Worm (Caenorhabditis elegans) whole organism, young adult: ENCODE data around the gene ecps-1.

ENCODE experiments used
- B0019.2 ChIP-seq: fragments of 200-800 bp; sonication (Bioruptor generic); conservative IDR thresholded peaks from 2 replicates; pipeline ENCODE4 v1.3.6; 2022; ENCODE audit warnings: missing genetic modification reagents, missing genetic modification characterization, missing compliant biosample characterization
- B0035.1 ChIP-seq: sonication (generic microtip); optimal IDR thresholded peaks from 2 replicates; lab custom pipeline; 2016; ENCODE audit warnings: missing genetic modification characterization, mild to moderate bottlenecking, missing compliant biosample characterization, missing genotype, missing genetic modification reagents
- B0261.1 ChIP-seq: sonication (generic microtip); optimal IDR thresholded peaks from 2 replicates; lab custom pipeline; 2016; ENCODE audit warnings: mild to moderate bottlenecking, missing genetic modification characterization, moderate library complexity, missing compliant biosample characterization
- C06A6.2 ChIP-seq: fragments of 200-800 bp; sonication (Bioruptor generic); conservative IDR thresholded peaks from 2 replicates; pipeline ENCODE4 v1.3.6; 2022; ENCODE audit warnings: missing genetic modification characterization, missing compliant biosample characterization
- F33H1.4 ChIP-seq: fragments of 200-800 bp; sonication (Bioruptor generic); IDR thresholded peaks from 2 replicates; pipeline ENCODE4 v1.3.6; 2022; ENCODE audit warnings: missing genetic modification reagents, missing genetic modification characterization, missing compliant biosample characterization
- F39B2.1 ChIP-seq: fragments of 200-800 bp; sonication (Bioruptor generic); IDR thresholded peaks from 2 replicates; pipeline ENCODE4 v1.3.6; 2022; ENCODE audit warnings: missing genetic modification reagents, missing genetic modification characterization, missing compliant biosample characterization
- K11D2.4 ChIP-seq: fragments of 200-800 bp; sonication (Bioruptor generic); IDR thresholded peaks from 2 replicates; pipeline ENCODE4 v1.3.6; 2022; ENCODE audit warnings: missing genetic modification reagents, missing genetic modification characterization, missing compliant biosample characterization
- T07F8.4 ChIP-seq: sonication (generic microtip); optimal IDR thresholded peaks from 2 replicates; lab custom pipeline; 2016; ENCODE audit warnings: mild to moderate bottlenecking, missing genetic modification characterization, moderate library complexity, missing compliant biosample characterization
- Y53G8AR.9 ChIP-seq: fragments of 200-800 bp; sonication (Bioruptor generic); conservative IDR thresholded peaks from 2 replicates; pipeline ENCODE4 v1.3.6; 2022; ENCODE audit warnings: missing genetic modification reagents, missing genetic modification characterization, missing compliant biosample characterization
- Y67H2A.10 ChIP-seq: fragments of 200-800 bp; sonication (Bioruptor generic); conservative IDR thresholded peaks from 2 replicates; pipeline ENCODE4 v1.3.6; 2022; ENCODE audit warnings: missing genetic modification reagents, missing genetic modification characterization, missing compliant biosample characterization
- akir-1 ChIP-seq: fragments of 200-800 bp; sonication (Bioruptor generic); optimal IDR thresholded peaks from 2 replicates; lab custom pipeline; 2018; ENCODE audit warnings: mild to moderate bottlenecking, missing genetic modification characterization, moderate library complexity, missing compliant biosample characterization
- aptf-2 ChIP-seq: fragments of 200-800 bp; sonication (Bioruptor generic); conservative IDR thresholded peaks from 2 replicates; pipeline ENCODE4 v1.3.6; 2022; ENCODE audit warnings: missing genetic modification reagents, missing genetic modification characterization, missing compliant biosample characterization
- aptf-3 ChIP-seq: fragments of 200-800 bp; sonication (Bioruptor generic); IDR thresholded peaks from 2 replicates; pipeline ENCODE4 v1.3.6; 2022; ENCODE audit warnings: missing genetic modification characterization, missing compliant biosample characterization
- atf-7 ChIP-seq: sonication (generic microtip); optimal IDR thresholded peaks from 2 replicates; lab custom pipeline; 2017; ENCODE audit warnings: mild to moderate bottlenecking, missing genetic modification characterization, missing compliant biosample characterization
- attf-3 ChIP-seq: fragments of 200-800 bp; sonication (Bioruptor generic); conservative IDR thresholded peaks from 2 replicates; pipeline ENCODE4 v1.3.6; 2022; ENCODE audit warnings: missing genetic modification reagents, missing genetic modification characterization, missing compliant biosample characterization
- cebp-1 ChIP-seq, 2 experiments: fragments of 200-800 bp in 1 of 2; sonication (Bioruptor generic) in 1 of 2; sonication (generic microtip) in 1 of 2; IDR thresholded peaks in 1 of 2; optimal IDR thresholded peaks in 1 of 2; 2 replicates each; pipeline versions ENCODE4 v1.3.6 to Lab custom; 2017 to 2022; ENCODE audit warnings: missing compliant biosample characterization in 2 of 2, missing genetic modification characterization in 2 of 2, mild to moderate bottlenecking in 1 of 2, missing genetic modification reagents in 1 of 2, moderate library complexity in 1 of 2
- ceh-100 ChIP-seq: fragments of 200-800 bp; sonication (Bioruptor generic); IDR thresholded peaks from 2 replicates; pipeline ENCODE4 v1.3.6; 2022; ENCODE audit warnings: missing genetic modification reagents, missing genetic modification characterization, missing compliant biosample characterization
- ceh-79 ChIP-seq: sonication (generic microtip); optimal IDR thresholded peaks from 2 replicates; lab custom pipeline; 2017; ENCODE audit warnings: mild to moderate bottlenecking, missing genetic modification characterization, missing compliant biosample characterization
- chd-7 ChIP-seq: sonication (generic microtip); optimal IDR thresholded peaks from 2 replicates; lab custom pipeline; 2016; ENCODE audit warnings: mild to moderate bottlenecking, missing genetic modification characterization, moderate library complexity, missing compliant biosample characterization
- dpl-1 ChIP-seq: fragments of 150-350 bp; optimal IDR thresholded peaks from 2 replicates; lab custom pipeline; 2014; ENCODE audit warnings: missing biosample characterization, missing genetic modification reagents, missing genetic modification characterization
- egl-44 ChIP-seq: fragments of 200-800 bp; sonication (Bioruptor generic); IDR thresholded peaks from 2 replicates; pipeline ENCODE4 v1.3.6; 2022; ENCODE audit warnings: missing genetic modification reagents, missing genetic modification characterization, missing compliant biosample characterization
- ekl-4 ChIP-seq: fragments of 200-800 bp; sonication (Bioruptor generic); IDR thresholded peaks from 2 replicates; pipeline ENCODE4 v1.3.6; 2022; ENCODE audit warnings: missing genetic modification reagents, missing genetic modification characterization, missing compliant biosample characterization
- ets-4 ChIP-seq: fragments of 200-800 bp; sonication (Bioruptor generic); optimal IDR thresholded peaks from 2 replicates; lab custom pipeline; 2018; ENCODE audit warnings: mild to moderate bottlenecking, missing genetic modification characterization, missing compliant biosample characterization
- hsf-1 ChIP-seq: fragments of 200-800 bp; sonication (Bioruptor generic); IDR thresholded peaks from 2 replicates; pipeline ENCODE4 v1.3.6; 2022; ENCODE audit warnings: missing genetic modification reagents, missing genetic modification characterization, missing compliant biosample characterization
- lag-1 ChIP-seq: fragments of 200-800 bp; sonication (Bioruptor generic); IDR thresholded peaks from 2 replicates; pipeline ENCODE4 v1.3.6; 2022; ENCODE audit warnings: missing genetic modification reagents, missing genetic modification characterization, missing compliant biosample characterization
- let-607 ChIP-seq, 2 experiments: fragments of 200-800 bp in 1 of 2; sonication (Bioruptor generic) in 1 of 2; sonication (generic microtip) in 1 of 2; optimal IDR thresholded peaks; 2 replicates each; lab custom pipeline; 2016 to 2018; ENCODE audit warnings: mild to moderate bottlenecking in 2 of 2, missing compliant biosample characterization in 2 of 2, missing genetic modification characterization in 2 of 2, moderate library complexity in 2 of 2, missing genotype in 1 of 2
- lin-26 ChIP-seq: fragments of 200-800 bp; sonication (Bioruptor generic); IDR thresholded peaks from 2 replicates; pipeline ENCODE4 v1.3.6; 2022; ENCODE audit warnings: missing genetic modification reagents, missing genetic modification characterization, missing compliant biosample characterization
- lin-35 ChIP-seq, 3 experiments: fragments of 150-350 bp in 2 of 3; sonication (generic microtip) in 1 of 3; optimal IDR thresholded peaks; 2 replicates each; lab custom pipeline; 2014 to 2018; ENCODE audit warnings: missing biosample characterization in 3 of 3, missing genetic modification characterization in 3 of 3, missing genetic modification reagents in 3 of 3
- lin-40 ChIP-seq: sonication (generic microtip); optimal IDR thresholded peaks from 2 replicates; lab custom pipeline; 2016; ENCODE audit warnings: missing genetic modification characterization, mild to moderate bottlenecking, missing compliant biosample characterization, missing genotype, missing genetic modification reagents
- lin-54 ChIP-seq: fragments of 200-800 bp; sonication (Bioruptor generic); optimal IDR thresholded peaks from 2 replicates; lab custom pipeline; 2018; ENCODE audit warnings: mild to moderate bottlenecking, missing genetic modification characterization, missing compliant biosample characterization
- lir-1 ChIP-seq: fragments of 200-800 bp; sonication (Bioruptor generic); conservative IDR thresholded peaks from 2 replicates; pipeline ENCODE4 v1.3.6; 2022; ENCODE audit warnings: missing genetic modification reagents, missing genetic modification characterization, missing compliant biosample characterization
- lsl-1 ChIP-seq: fragments of 200-800 bp; sonication (Bioruptor generic); optimal IDR thresholded peaks from 2 replicates; lab custom pipeline; 2018; ENCODE audit warnings: mild to moderate bottlenecking, missing genetic modification characterization, moderate library complexity, missing compliant biosample characterization
- mcd-1 ChIP-seq: fragments of 200-800 bp; sonication (Bioruptor generic); IDR thresholded peaks from 2 replicates; pipeline ENCODE4 v1.3.6; 2022; ENCODE audit warnings: missing genetic modification reagents, missing genetic modification characterization, missing compliant biosample characterization
- mel-28 ChIP-seq: sonication (generic microtip); optimal IDR thresholded peaks from 2 replicates; lab custom pipeline; 2016; ENCODE audit warnings: borderline replicate concordance, mild to moderate bottlenecking, missing genetic modification characterization, missing compliant biosample characterization
- mes-4 ChIP-seq: sonication (generic microtip); optimal IDR thresholded peaks from 2 replicates; lab custom pipeline; 2016; ENCODE audit warnings: missing genotype, missing genetic modification characterization, missing compliant biosample characterization
- mxl-1 ChIP-seq: sonication (generic microtip); optimal IDR thresholded peaks from 2 replicates; lab custom pipeline; 2016; ENCODE audit warnings: missing genetic modification characterization, missing compliant biosample characterization
- nfyb-1 ChIP-seq: fragments of 200-800 bp; sonication (Bioruptor generic); IDR thresholded peaks from 2 replicates; pipeline ENCODE4 v1.3.6; 2022; ENCODE audit warnings: missing genetic modification reagents, missing genetic modification characterization, missing compliant biosample characterization
- nhr-90 ChIP-seq: sonication (generic microtip); optimal IDR thresholded peaks from 2 replicates; lab custom pipeline; 2016; ENCODE audit warnings: missing genotype, mild to moderate bottlenecking, missing genetic modification characterization, missing compliant biosample characterization
- pbrm-1 ChIP-seq: fragments of 200-800 bp; sonication (Bioruptor generic); IDR thresholded peaks from 2 replicates; pipeline ENCODE4 v1.3.6; 2022; ENCODE audit warnings: missing genetic modification reagents, missing genetic modification characterization, missing compliant biosample characterization
- pha-4 ChIP-seq: fragments of 150-350 bp; sonication (generic microtip); optimal IDR thresholded peaks from 2 replicates; lab custom pipeline; 2014; ENCODE audit warnings: missing biosample characterization, missing genetic modification reagents, missing genetic modification characterization
- repo-1 ChIP-seq: sonication (generic microtip); optimal IDR thresholded peaks from 2 replicates; lab custom pipeline; 2017; ENCODE audit warnings: mild to moderate bottlenecking, missing genetic modification characterization, missing compliant biosample characterization
- sdz-38 ChIP-seq: sonication (generic microtip); optimal IDR thresholded peaks from 2 replicates; lab custom pipeline; 2016; ENCODE audit warnings: missing genotype, missing genetic modification characterization, missing compliant biosample characterization
- sea-2 ChIP-seq: fragments of 200-800 bp; sonication (Bioruptor generic); IDR thresholded peaks from 2 replicates; pipeline ENCODE4 v1.3.6; 2022; ENCODE audit warnings: missing genetic modification characterization, missing compliant biosample characterization
- tbp1 ChIP-seq: fragments of 200-800 bp; sonication (Bioruptor generic); optimal IDR thresholded peaks from 2 replicates; lab custom pipeline; 2018; ENCODE audit warnings: mild to moderate bottlenecking, missing genetic modification characterization, missing compliant biosample characterization
- tlf-1 ChIP-seq: fragments of 200-800 bp; sonication (Bioruptor generic); optimal IDR thresholded peaks from 2 replicates; lab custom pipeline; 2018; ENCODE audit warnings: mild to moderate bottlenecking, missing genetic modification characterization, missing compliant biosample characterization
- unc-62 ChIP-seq: fragments of 150-350 bp; optimal IDR thresholded peaks from 2 replicates; lab custom pipeline; 2014; ENCODE audit warnings: missing biosample characterization, missing genetic modification reagents, missing genetic modification characterization

Gene ecps-1

ce11 chrIII:10415822-10416221, 44.5 kb downstream of the ecps-1 start, which contains the start of gene ymel-1 (continued):
- TF ChIP-seq nfyb-1 (GFP tag; lab: Robert Waterston, UW), result peak; percentile 58; the same call in 1 of the 2 replicates
- TF ChIP-seq repo-1 (tag; lab: Kevin White, UChicago), result no peak
- TF ChIP-seq lag-1, result no peak
- TF ChIP-seq mcd-1 (GFP tag; lab: Robert Waterston, UW), result peak; percentile 88
- no peak for TF ChIP-seq aptf-3 (GFP tag; lab: Robert Waterston, UW)
- peak in 1 of 3 experiments; percentile 42 for TF ChIP-seq lin-35 (GFP tag; optimal IDR thresholded peaks at IDR 0.05; lab: Kevin White, UChicago)
- peak; percentile 20 for TF ChIP-seq lin-40
- peak; percentile 19 for TF ChIP-seq nhr-90 (tag; lab: Kevin White, UChicago)
- TF ChIP-seq pbrm-1 (GFP tag; lab: Robert Waterston, UW), result peak; percentile 32; the same call in 1 of the 2 replicates
- no peak for TF ChIP-seq lir-1 (GFP tag; lab: Robert Waterston, UW)
- TF ChIP-seq cebp-1 (GFP tag; IDR thresholded peaks at IDR 0.05; lab: Robert Waterston, UW), result no peak
- peak; percentile 55 for TF ChIP-seq cebp-1 (tag; optimal IDR thresholded peaks at IDR 0.05; lab: Kevin White, UChicago)
- TF ChIP-seq let-607 (tag; optimal IDR thresholded peaks at IDR 0.05; lab: Kevin White, UChicago), result peak in 1 of 2 experiments; percentile 40
- TF ChIP-seq mel-28 (tag; lab: Kevin White, UChicago), result no peak
- TF ChIP-seq F33H1.4, result 0 out of 2 replicates have a peak, but pooled peaks have one; percentile 9
- TF ChIP-seq tbp1, result peak; percentile 4
- no peak for TF ChIP-seq T07F8.4 (tag; lab: Kevin White, UChicago)
- TF ChIP-seq atf-7 (tag; lab: Kevin White, UChicago), result no peak
- TF ChIP-seq aptf-2, result 0 out of 2 replicates have a peak, but pooled peaks have one; percentile 27
- no peak for TF ChIP-seq lin-26 (GFP tag; lab: Robert Waterston, UW)
- no peak for TF ChIP-seq ekl-4 (GFP tag; lab: Robert Waterston, UW)
- no peak for TF ChIP-seq tlf-1 (GFP tag; lab: Kevin White, UChicago)
- no peak for TF ChIP-seq B0261.1 (tag; lab: Kevin White, UChicago)

- no peak for TF ChIP-seq mes-4 (tag; lab: Kevin White, UChicago)
- peak; percentile 90 for TF ChIP-seq lsl-1 (GFP tag; lab: Kevin White, UChicago)
- TF ChIP-seq akir-1, result no peak
- TF ChIP-seq sdz-38 (tag; lab: Kevin White, UChicago), result no peak
- TF ChIP-seq lin-40, result peak; percentile 97
- TF ChIP-seq tlf-1 (GFP tag; lab: Kevin White, UChicago), result peak; percentile 96
- no peak; the same call in 1 of the 2 replicates for TF ChIP-seq attf-3 (GFP tag; lab: Robert Waterston, UW)
- peak; percentile 71; the same call in 1 of the 2 replicates for TF ChIP-seq sea-2 (GFP tag; lab: Robert Waterston, UW)
- peak; percentile 97 for TF ChIP-seq pbrm-1 (GFP tag; lab: Robert Waterston, UW)
- peak; percentile 97 for TF ChIP-seq B0019.2 (GFP tag; lab: Robert Waterston, UW)
- TF ChIP-seq pha-4 (tag; lab: Kevin White, UChicago), result peak; percentile 76
- TF ChIP-seq unc-62 (GFP tag; lab: Kevin White, UChicago), result no peak
- peak; percentile 84 for TF ChIP-seq hsf-1 (GFP tag; lab: Robert Waterston, UW)
- no peak for TF ChIP-seq F39B2.1 (GFP tag; lab: Robert Waterston, UW)
- no peak for TF ChIP-seq nhr-90 (tag; lab: Kevin White, UChicago)
- no peak for TF ChIP-seq ets-4 (GFP tag; lab: Kevin White, UChicago)
- TF ChIP-seq lin-54 (GFP tag; lab: Kevin White, UChicago), result peak; percentile 96
- TF ChIP-seq B0035.1, result peak; percentile 68
- TF ChIP-seq egl-44 (GFP tag; lab: Robert Waterston, UW), result peak; percentile 53; the same call in 1 of the 2 replicates
- peak; percentile 90 for TF ChIP-seq chd-7 (tag; lab: Kevin White, UChicago)
- peak; percentile 96 for TF ChIP-seq Y53G8AR.9 (GFP tag; lab: Robert Waterston, UW)
- TF ChIP-seq mxl-1 (tag; lab: Kevin White, UChicago), result no peak
- 0 out of 2 replicates have a peak, but pooled peaks have one; percentile 57 for TF ChIP-seq Y67H2A.10 (GFP tag; lab: Robert Waterston, UW)
- peak; percentile 75 for TF ChIP-seq tbp1
- peak; percentile 94 for TF ChIP-seq K11D2.4 (GFP tag; lab: Robert Waterston, UW)
- TF ChIP-seq aptf-2, result peak; percentile 54
- TF ChIP-seq dpl-1 (GFP tag; lab: Kevin White, UChicago), result peak; percentile 87
- peak; percentile 89 for TF ChIP-seq C06A6.2 (GFP tag; lab: Robert Waterston, UW)
- peak; percentile 88 for TF ChIP-seq ceh-100 (GFP tag; lab: Robert Waterston, UW)
- TF ChIP-seq ceh-79 (tag; lab: Kevin White, UChicago), result no peak
These were observed 53.1 kb downstream of the ecps-1 start, which contains the start of gene hat-1 for ce11 chrIII:10407198-10407663. TSS of gene hat-1 (minus strand) at chrIII:10407248.
